Fruit fly (Drosophila melanogaster) Kc167 (cell line): ENCODE results near the gene ea.

Source experiments
- Myc ChIP-seq: fragments of >200 bp; optimal IDR thresholded peaks from 2 replicates; lab custom pipeline; 2017; ENCODE audit warnings: missing external identifiers
- Sin3A ChIP-seq: fragments of >200 bp; optimal IDR thresholded peaks from 2 replicates; lab custom pipeline; 2018; ENCODE audit warnings: missing external identifiers
- h ChIP-seq: fragments of >200 bp; optimal IDR thresholded peaks from 3 replicates; lab custom pipeline; 2018; ENCODE audit warnings: missing external identifiers
- insv ChIP-seq: fragments of >200 bp; optimal IDR thresholded peaks from 3 replicates; lab custom pipeline; 2018; ENCODE audit warnings: missing external identifiers
- psq ChIP-seq: fragments of >200 bp; optimal IDR thresholded peaks from 2 replicates; lab custom pipeline; 2017; ENCODE audit warnings: missing external identifiers
- ttk ChIP-seq: sonication (Bioruptor generic); optimal IDR thresholded peaks from 2 replicates; lab custom pipeline; 2017; ENCODE audit warnings: missing external identifiers

ea gene

dm6 chr3R:15289828-15290641, 38.5 kb upstream of the ea start:
- TF ChIP-seq psq (no peak), ttk (lab: Kevin White, UChicago) (no peak), Sin3A (lab: Kevin White, UChicago) (no peak), insv (no peak), Myc (lab: Kevin White, UChicago) (no peak), h (lab: Kevin White, UChicago) (no peak)

dm6 chr3R:15290642-15291118, 37.8 kb upstream of the ea start, which contains the start of gene CG45218:
CG45218 (minus strand) TSS chr3R:15290799.
- TF ChIP-seq Sin3A (lab: Kevin White, UChicago) (no peak), Myc (lab: Kevin White, UChicago) (no peak), psq (no peak), insv (no peak), h (lab: Kevin White, UChicago) (no peak), ttk (lab: Kevin White, UChicago) (no peak)

dm6 chr3R:15291551-15292223, 36.8 kb upstream of the ea start:
- no peak for TF ChIP-seq Myc (lab: Kevin White, UChicago)
- TF ChIP-seq insv = no peak
- TF ChIP-seq ttk (lab: Kevin White, UChicago) = no peak
- TF ChIP-seq psq = no peak
- TF ChIP-seq h (lab: Kevin White, UChicago) = no peak
- no peak for TF ChIP-seq Sin3A (lab: Kevin White, UChicago)

dm6 chr3R:15292241-15293004, 36.1 kb upstream of the ea start:
- TF ChIP-seq ttk (lab: Kevin White, UChicago) = no peak
- no peak for TF ChIP-seq insv
- no peak for TF ChIP-seq Sin3A (lab: Kevin White, UChicago)
- no peak for TF ChIP-seq psq
- TF ChIP-seq Myc (lab: Kevin White, UChicago) = no peak
- TF ChIP-seq h (lab: Kevin White, UChicago) = no peak

- TF ChIP-seq Myc (lab: Kevin White, UChicago) = no peak
- TF ChIP-seq ttk (lab: Kevin White, UChicago) = no peak
- TF ChIP-seq psq = no peak
- no peak for TF ChIP-seq insv
- TF ChIP-seq Sin3A (lab: Kevin White, UChicago) = no peak
- TF ChIP-seq h (lab: Kevin White, UChicago) = no peak
Measured at dm6 chr3R:15293005-15293877, 35.3 kb upstream of the ea start.

- TF ChIP-seq Sin3A (lab: Kevin White, UChicago) (no peak), h (lab: Kevin White, UChicago) (no peak), ttk (lab: Kevin White, UChicago) (no peak), Myc (lab: Kevin White, UChicago) (no peak), psq (no peak), insv (no peak)
Measured at dm6 chr3R:15293878-15294350, 34.6 kb upstream of the ea start.

- TF ChIP-seq h (lab: Kevin White, UChicago) (no peak), psq (no peak), insv (no peak), ttk (lab: Kevin White, UChicago) (no peak), Myc (lab: Kevin White, UChicago) (no peak), Sin3A (lab: Kevin White, UChicago) (no peak)
Measured at dm6 chr3R:15297904-15298303, 30.6 kb upstream of the ea start.

dm6 chr3R:15305246-15305645, 23.3 kb upstream of the ea start:
- TF ChIP-seq psq (no peak), Myc (lab: Kevin White, UChicago) (no peak), h (lab: Kevin White, UChicago) (no peak), insv (no peak), ttk (lab: Kevin White, UChicago) (no peak), Sin3A (lab: Kevin White, UChicago) (no peak)

- TF ChIP-seq psq (no peak), ttk (lab: Kevin White, UChicago) (no peak), Myc (lab: Kevin White, UChicago) (no peak), insv (no peak), h (lab: Kevin White, UChicago) (no peak)
Measured at dm6 chr3R:15309924-15310323, 18.6 kb upstream of the ea start, which contains the start of gene Tm2. Tm2 (plus strand) TSS chr3R:15310193.

- TF ChIP-seq insv = no peak
- no peak for TF ChIP-seq Myc (lab: Kevin White, UChicago)
- TF ChIP-seq Sin3A (lab: Kevin White, UChicago) = no peak
- no peak for TF ChIP-seq h (lab: Kevin White, UChicago)
- no peak for TF ChIP-seq psq
- TF ChIP-seq ttk (lab: Kevin White, UChicago) = no peak
Measured at dm6 chr3R:15310695-15311094, 17.8 kb upstream of the ea start.
